Fruit fly (Drosophila melanogaster) whole organism, embryonic: Measurements from ENCODE around the gene dnc.

Experiments used
- Bgb ChIP-seq: fragments of 200-800 bp; sonication (Bioruptor generic); IDR thresholded peaks from 2 replicates; pipeline ENCODE4 v1.3.6; 2022; ENCODE audit warnings: missing biosample characterization, missing genetic modification characterization; ENCODE audit not compliant: partially characterized antibody
- BtbVII ChIP-seq: fragments of 200-800 bp; sonication (Bioruptor generic); optimal IDR thresholded peaks from 3 replicates; lab custom pipeline; 2017; ENCODE audit warnings: missing biosample characterization, mild to moderate bottlenecking, missing genetic modification characterization
- CG1024 ChIP-seq: fragments of 200-800 bp; sonication (Bioruptor generic); IDR thresholded peaks from 2 replicates; pipeline ENCODE4 v1.3.6; 2022; ENCODE audit warnings: missing biosample characterization, missing genetic modification characterization
- CG10543 ChIP-seq: fragments of 200-800 bp; sonication (Bioruptor generic); optimal IDR thresholded peaks from 3 replicates; lab custom pipeline; 2017; ENCODE audit warnings: missing biosample characterization, mild to moderate bottlenecking, missing genetic modification characterization, moderate library complexity
- CG14441 ChIP-seq: fragments of 200-800 bp; sonication (Bioruptor generic); IDR thresholded peaks from 2 replicates; pipeline ENCODE4 v1.3.6; 2022; ENCODE audit warnings: missing biosample characterization, missing genetic modification characterization
- CG16813 ChIP-seq: fragments of 200-800 bp; sonication (Bioruptor generic); IDR thresholded peaks from 3 replicates; pipeline ENCODE4 v1.3.6; 2022; ENCODE audit warnings: missing biosample characterization, missing genetic modification characterization; ENCODE audit not compliant: partially characterized antibody
- CG17829 ChIP-seq: fragments of 200-800 bp; optimal IDR thresholded peaks from 2 replicates; lab custom pipeline; 2019; ENCODE audit warnings: missing biosample characterization, mild to moderate bottlenecking, missing genetic modification characterization, moderate library complexity
- CG2120 ChIP-seq: fragments of 200-800 bp; sonication (Bioruptor generic); optimal IDR thresholded peaks from 3 replicates; lab custom pipeline; 2016; ENCODE audit warnings: missing biosample characterization, missing genetic modification characterization
- CG30403 ChIP-seq: fragments of 200-800 bp; sonication (Bioruptor generic); optimal IDR thresholded peaks from 3 replicates; lab custom pipeline; 2016; ENCODE audit warnings: missing biosample characterization, missing genetic modification characterization
- CG3065 ChIP-seq: fragments of 200-800 bp; sonication (Bioruptor generic); optimal IDR thresholded peaks from 2 replicates; lab custom pipeline; 2016; ENCODE audit warnings: missing biosample characterization, missing genetic modification characterization
- CG33213 ChIP-seq: fragments of 200-800 bp; sonication (Bioruptor generic); optimal IDR thresholded peaks from 3 replicates; lab custom pipeline; 2016; ENCODE audit warnings: missing biosample characterization, missing genetic modification characterization
- CG34376 ChIP-seq: fragments of 200-800 bp; sonication (Bioruptor generic); optimal IDR thresholded peaks from 2 replicates; lab custom pipeline; 2018; ENCODE audit warnings: missing biosample characterization, mild to moderate bottlenecking, missing genetic modification characterization
- CG4328 ChIP-seq: fragments of 200-800 bp; sonication (Bioruptor generic); optimal IDR thresholded peaks from 3 replicates; lab custom pipeline; 2017; ENCODE audit warnings: missing biosample characterization, missing genetic modification reagents, missing genetic modification characterization
- CG4424 ChIP-seq: fragments of 200-800 bp; sonication (Bioruptor generic); optimal IDR thresholded peaks from 3 replicates; lab custom pipeline; 2016; ENCODE audit warnings: missing biosample characterization, missing genetic modification characterization
- CG5953 ChIP-seq: fragments of 200-800 bp; sonication (Bioruptor generic); IDR thresholded peaks from 2 replicates; pipeline ENCODE4 v1.3.6; 2022; ENCODE audit warnings: missing biosample characterization, missing genetic modification characterization
- CG6813 ChIP-seq: fragments of 200-800 bp; sonication (Bioruptor generic); optimal IDR thresholded peaks from 2 replicates; lab custom pipeline; 2017; ENCODE audit warnings: missing biosample characterization, missing genetic modification characterization, mild to moderate bottlenecking, moderate library complexity, missing genetic modification reagents
- CG7839 ChIP-seq: fragments of 200-800 bp; sonication (Bioruptor generic); optimal IDR thresholded peaks from 3 replicates; lab custom pipeline; 2018; ENCODE audit warnings: missing biosample characterization, mild to moderate bottlenecking, missing genetic modification characterization, moderate library complexity
- CG8281 ChIP-seq: fragments of 200-800 bp; sonication (Bioruptor generic); optimal IDR thresholded peaks from 2 replicates; lab custom pipeline; 2018; ENCODE audit warnings: missing biosample characterization, mild to moderate bottlenecking, missing genetic modification characterization, moderate library complexity
- CG8924 ChIP-seq: fragments of 200-800 bp; optimal IDR thresholded peaks from 3 replicates; lab custom pipeline; 2019; ENCODE audit warnings: missing biosample characterization, mild to moderate bottlenecking, missing genetic modification characterization, moderate library complexity
- CG9437 ChIP-seq: fragments of 200-800 bp; sonication (Bioruptor generic); optimal IDR thresholded peaks from 2 replicates; lab custom pipeline; 2018; ENCODE audit warnings: missing biosample characterization, mild to moderate bottlenecking, missing genetic modification characterization
- CHES-1-like ChIP-seq: fragments of 200-800 bp; sonication (Bioruptor generic); optimal IDR thresholded peaks from 2 replicates; lab custom pipeline; 2016; ENCODE audit warnings: missing biosample characterization, missing genetic modification characterization
- CkIIα-i1 ChIP-seq: fragments of 200-800 bp; sonication (Bioruptor generic); IDR thresholded peaks from 2 replicates; pipeline ENCODE4 v1.3.6; 2022; ENCODE audit warnings: missing biosample characterization, missing genetic modification characterization
- CoRest ChIP-seq: fragments of 200-800 bp; sonication (Bioruptor generic); optimal IDR thresholded peaks from 3 replicates; lab custom pipeline; 2018; ENCODE audit warnings: missing biosample characterization, mild to moderate bottlenecking, missing genetic modification characterization, moderate library complexity
- D19B ChIP-seq: fragments of 200-800 bp; sonication (Bioruptor generic); optimal IDR thresholded peaks from 2 replicates; lab custom pipeline; 2017; ENCODE audit warnings: missing biosample characterization, mild to moderate bottlenecking, missing genetic modification characterization
- Dip3 ChIP-seq: fragments of 200-800 bp; sonication (Bioruptor generic); optimal IDR thresholded peaks from 3 replicates; lab custom pipeline; 2016; ENCODE audit warnings: missing biosample characterization, missing genetic modification characterization
- Fer1 ChIP-seq: fragments of 200-800 bp; sonication (Bioruptor generic); optimal IDR thresholded peaks from 2 replicates; lab custom pipeline; 2017; ENCODE audit warnings: missing biosample characterization, mild to moderate bottlenecking, missing genetic modification characterization
- Fer2 ChIP-seq: fragments of 200-800 bp; sonication (Bioruptor generic); optimal IDR thresholded peaks from 2 replicates; lab custom pipeline; 2018; ENCODE audit warnings: missing biosample characterization, mild to moderate bottlenecking, missing genetic modification characterization, moderate library complexity
- H2.0 ChIP-seq: fragments of 200-800 bp; sonication (Bioruptor generic); IDR thresholded peaks from 2 replicates; pipeline ENCODE4 v1.3.6; 2022; ENCODE audit warnings: missing biosample characterization, missing genetic modification characterization
- Hsf ChIP-seq: fragments of 200-800 bp; sonication (Bioruptor generic); optimal IDR thresholded peaks from 3 replicates; lab custom pipeline; 2016; ENCODE audit warnings: missing biosample characterization, missing genetic modification characterization
- Myb ChIP-seq: fragments of 200-800 bp; sonication (Bioruptor generic); optimal IDR thresholded peaks from 2 replicates; lab custom pipeline; 2016; ENCODE audit warnings: missing biosample characterization, missing genetic modification characterization
- Optix ChIP-seq: fragments of 200-800 bp; sonication (Bioruptor generic); IDR thresholded peaks from 3 replicates; pipeline ENCODE4 v1.3.6; 2022; ENCODE audit warnings: missing biosample characterization, missing genetic modification characterization
- Sry-β ChIP-seq: fragments of 200-800 bp; sonication (Bioruptor generic); optimal IDR thresholded peaks from 2 replicates; lab custom pipeline; 2018; ENCODE audit warnings: missing biosample characterization, mild to moderate bottlenecking, missing genetic modification characterization, moderate library complexity
- Xbp1 ChIP-seq: fragments of 200-800 bp; sonication (Bioruptor generic); optimal IDR thresholded peaks from 3 replicates; lab custom pipeline; 2016; ENCODE audit warnings: missing biosample characterization, mild to moderate bottlenecking, missing genetic modification characterization
- ase ChIP-seq: fragments of 200-800 bp; sonication (Bioruptor generic); IDR thresholded peaks from 3 replicates; pipeline ENCODE4 v1.3.6; 2022; ENCODE audit warnings: missing biosample characterization, missing genetic modification characterization
- btn ChIP-seq: fragments of 200-800 bp; sonication (Bioruptor generic); optimal IDR thresholded peaks from 2 replicates; lab custom pipeline; 2016; ENCODE audit warnings: missing biosample characterization, missing genetic modification characterization
- cato ChIP-seq: fragments of 200-800 bp; sonication (Bioruptor generic); optimal IDR thresholded peaks from 2 replicates; lab custom pipeline; 2016; ENCODE audit warnings: missing biosample characterization, missing genetic modification characterization, borderline replicate concordance
- esg ChIP-seq: fragments of 200-800 bp; sonication (Bioruptor generic); conservative IDR thresholded peaks from 2 replicates; pipeline ENCODE4 v1.3.6; 2022; ENCODE audit warnings: missing biosample characterization, missing genetic modification characterization
- inv ChIP-seq: fragments of 200-800 bp; sonication (Bioruptor generic); IDR thresholded peaks from 2 replicates; pipeline ENCODE4 v1.3.6; 2022; ENCODE audit warnings: missing biosample characterization, missing genetic modification characterization; ENCODE audit not compliant: partially characterized antibody
- knrl ChIP-seq: fragments of 200-800 bp; sonication (Bioruptor generic); IDR thresholded peaks from 3 replicates; pipeline ENCODE4 v1.3.6; 2022; ENCODE audit warnings: missing biosample characterization, missing genetic modification characterization; ENCODE audit not compliant: partially characterized antibody
- nom ChIP-seq: fragments of 200-800 bp; sonication (Bioruptor generic); optimal IDR thresholded peaks from 2 replicates; lab custom pipeline; 2017; ENCODE audit warnings: missing biosample characterization, missing genetic modification characterization, mild to moderate bottlenecking, moderate library complexity, missing genetic modification reagents
- onecut ChIP-seq: fragments of 200-800 bp; sonication (Bioruptor generic); IDR thresholded peaks from 2 replicates; pipeline ENCODE4 v1.3.6; 2022; ENCODE audit warnings: missing biosample characterization, missing genetic modification characterization
- pfk ChIP-seq: fragments of 200-800 bp; sonication (Bioruptor generic); optimal IDR thresholded peaks from 2 replicates; lab custom pipeline; 2018; ENCODE audit warnings: missing biosample characterization, mild to moderate bottlenecking, missing genetic modification characterization, moderate library complexity
- pita ChIP-seq: fragments of 200-800 bp; sonication (Bioruptor generic); optimal IDR thresholded peaks from 2 replicates; lab custom pipeline; 2017; ENCODE audit warnings: missing biosample characterization, mild to moderate bottlenecking, missing genetic modification characterization
- pum ChIP-seq: fragments of 200-800 bp; sonication (Bioruptor generic); optimal IDR thresholded peaks from 2 replicates; lab custom pipeline; 2016; ENCODE audit warnings: missing biosample characterization, missing genetic modification characterization
- slp2 ChIP-seq: fragments of 200-800 bp; sonication (Bioruptor generic); optimal IDR thresholded peaks from 2 replicates; lab custom pipeline; 2016; ENCODE audit warnings: missing biosample characterization, missing genetic modification characterization
- sr ChIP-seq: fragments of 200-800 bp; sonication (Bioruptor generic); IDR thresholded peaks from 3 replicates; pipeline ENCODE4 v1.3.6; 2022; ENCODE audit warnings: missing biosample characterization, missing genetic modification characterization
- stwl ChIP-seq: fragments of 200-800 bp; sonication (Bioruptor generic); optimal IDR thresholded peaks from 3 replicates; lab custom pipeline; 2018; ENCODE audit warnings: missing biosample characterization, mild to moderate bottlenecking, missing genetic modification characterization, moderate library complexity
- trh ChIP-seq: fragments of 200-800 bp; sonication (Bioruptor generic); optimal IDR thresholded peaks from 2 replicates; lab custom pipeline; 2016; ENCODE audit warnings: missing biosample characterization, missing genetic modification characterization
- unpg ChIP-seq: fragments of 200-800 bp; sonication (Bioruptor generic); optimal IDR thresholded peaks from 3 replicates; lab custom pipeline; 2018; ENCODE audit warnings: missing biosample characterization, mild to moderate bottlenecking, missing genetic modification characterization, moderate library complexity
- vfl ChIP-seq: fragments of 200-800 bp; sonication (Bioruptor generic); optimal IDR thresholded peaks from 2 replicates; lab custom pipeline; 2016; ENCODE audit warnings: missing biosample characterization, missing genetic modification characterization
- wdn ChIP-seq: fragments of 200-800 bp; sonication (Bioruptor generic); IDR thresholded peaks from 2 replicates; pipeline ENCODE4 v1.3.6; 2022; ENCODE audit warnings: missing biosample characterization, missing genetic modification characterization
- zfh2 ChIP-seq: fragments of 200-800 bp; sonication (Bioruptor generic); optimal IDR thresholded peaks from 2 replicates; lab custom pipeline; 2016; ENCODE audit warnings: missing biosample characterization, missing genetic modification characterization

dnc gene

DNA sequence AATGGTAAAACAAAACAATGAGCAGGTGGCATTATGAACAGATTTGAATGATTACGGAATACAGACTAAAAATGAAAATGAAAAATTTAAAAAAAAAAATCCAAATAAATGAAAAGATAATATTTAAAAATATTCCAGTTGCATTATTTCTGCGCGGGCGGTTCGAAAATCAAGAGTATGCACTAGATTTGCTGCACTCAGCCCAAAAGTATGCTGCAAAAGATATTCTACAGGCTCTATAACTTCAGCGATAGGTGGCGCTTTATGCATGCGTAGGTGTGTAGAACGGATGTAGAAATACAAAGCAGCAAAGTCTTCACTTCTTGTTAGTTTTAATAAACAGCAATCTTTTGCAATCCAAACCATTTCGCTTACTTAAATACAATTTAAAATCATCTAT is 167.4 kb downstream of the dnc start (continued):
- TF ChIP-seq sr (GFP tag; lab: Robert Waterston, UW) (no peak), CHES-1-like (GFP tag; lab: Kevin White, UChicago) (no peak), stwl (tag; lab: Kevin White, UChicago) (peak; percentile 35), CG2120 (GFP tag; lab: Kevin White, UChicago) (peak; percentile 2), CG6813 (GFP tag; lab: Kevin White, UChicago) (no peak), CG5953 (GFP tag; lab: Robert Waterston, UW) (no peak), ase (no peak), BtbVII (GFP tag; lab: Kevin White, UChicago) (no peak), CG8281 (no peak), CG9437 (GFP tag; lab: Kevin White, UChicago) (no peak), esg (GFP tag; lab: Robert Waterston, UW) (no peak), unpg (GFP tag; lab: Kevin White, UChicago) (no peak), trh (GFP tag; lab: Kevin White, UChicago) (no peak), CG30403 (GFP tag; lab: Kevin White, UChicago) (no peak), Xbp1 (GFP tag; lab: Kevin White, UChicago) (peak; percentile 8), pita (GFP tag; lab: Kevin White, UChicago) (peak; percentile 38), CG4424 (GFP tag; lab: Kevin White, UChicago) (no peak), wdn (no peak), CG17829 (tag; lab: Kevin White, UChicago) (no peak), CoRest (no peak), Sry-β (no peak), btn (GFP tag; lab: Kevin White, UChicago) (no peak), cato (GFP tag; lab: Kevin White, UChicago) (no peak), pum (GFP tag; lab: Kevin White, UChicago) (no peak), CG7839 (tag; lab: Kevin White, UChicago) (peak; percentile 0), slp2 (no peak), CG14441 (GFP tag; lab: Robert Waterston, UW) (no peak), zfh2 (no peak), Myb (GFP tag; lab: Kevin White, UChicago) (peak; percentile 3), CkIIα-i1 (GFP tag; lab: Robert Waterston, UW) (no peak), CG8924 (tag; lab: Kevin White, UChicago) (no peak), CG33213 (no peak), Dip3 (GFP tag; lab: Kevin White, UChicago) (no peak), pfk (no peak), onecut (GFP tag; lab: Robert Waterston, UW) (no peak), H2.0 (no peak), CG3065 (GFP tag; lab: Kevin White, UChicago) (no peak), Bgb (GFP tag; lab: Robert Waterston, UW) (peak; percentile 59), Optix (no peak), D19B (no peak), Fer2 (tag; lab: Kevin White, UChicago) (no peak), Fer1 (GFP tag; lab: Kevin White, UChicago) (no peak), vfl (GFP tag; lab: Kevin White, UChicago) (no peak), inv (GFP tag; lab: Robert Waterston, UW) (no peak), CG16813 (GFP tag; lab: Robert Waterston, UW) (peak; percentile 43; the same call in 1 of the 3 replicates), CG1024 (GFP tag; lab: Robert Waterston, UW) (no peak), nom (GFP tag; lab: Kevin White, UChicago) (no peak), CG34376 (GFP tag; lab: Kevin White, UChicago) (no peak), CG4328 (no peak), CG10543 (no peak), knrl (peak; percentile 31; the same call in 1 of the 3 replicates), Hsf (GFP tag; lab: Kevin White, UChicago) (no peak)
